Worm (Caenorhabditis elegans): ENCODE data around the gene T22D1.8.

Gene T22D1.8

ce11 chrIV:6872958-6873357, 33.2 kb downstream of the T22D1.8 start, which contains the start of gene srx-19:
TSS of gene srx-19 (plus strand) at chrIV:6873258.
- TF ChIP-seq hmg-4 (GFP tag; optimal IDR thresholded peaks at IDR 0.05) (no peak), tbx-37 (GFP tag; conservative IDR thresholded peaks at IDR 0.05) (no peak), ets-7 (tag; optimal IDR thresholded peaks at IDR 0.05) (no peak), ceh-13 (GFP tag; optimal IDR thresholded peaks at IDR 0.05) (no peak)

- no peak for TF ChIP-seq ama-1 (optimal IDR thresholded peaks at IDR 0.05)
- TF ChIP-seq scrt-1 (GFP tag; IDR thresholded peaks at IDR 0.05): no peak
- TF ChIP-seq tbx-11 (GFP tag; IDR thresholded peaks at IDR 0.05): no peak
- TF ChIP-seq flt-1 (GFP tag; IDR thresholded peaks at IDR 0.05): no peak
- no peak for TF ChIP-seq hmg-4 (GFP tag; optimal IDR thresholded peaks at IDR 0.05)
- no peak for TF ChIP-seq hnd-1 (tag; optimal IDR thresholded peaks at IDR 0.05)
- TF ChIP-seq B0310.2 (tag; optimal IDR thresholded peaks at IDR 0.05): no peak
- TF ChIP-seq ets-7 (tag; optimal IDR thresholded peaks at IDR 0.05): no peak
- TF ChIP-seq ceh-36 (tag; optimal IDR thresholded peaks at IDR 0.05): no peak
- no peak for TF ChIP-seq tra-4 (tag; optimal IDR thresholded peaks at IDR 0.05)
- TF ChIP-seq ceh-13 (GFP tag; optimal IDR thresholded peaks at IDR 0.05): no peak
- no peak for TF ChIP-seq hmbx-1 (tag; optimal IDR thresholded peaks at IDR 0.05)
- no peak for TF ChIP-seq tbx-37 (GFP tag; conservative IDR thresholded peaks at IDR 0.05)
- TF ChIP-seq pes-1 (GFP tag; IDR thresholded peaks at IDR 0.05): no peak
- no peak for TF ChIP-seq sea-1 (GFP tag; conservative IDR thresholded peaks at IDR 0.05)
- TF ChIP-seq F13C5.2 (tag; optimal IDR thresholded peaks at IDR 0.05): no peak
Observed at ce11 chrIV:6867791-6868190, 38.4 kb downstream of the T22D1.8 start, which contains the start of gene srx-20. TSS of gene srx-20 (plus strand) at chrIV:6868091.

- TF ChIP-seq pes-1 (GFP tag; IDR thresholded peaks at IDR 0.05): no peak
- no peak for TF ChIP-seq ama-1 (optimal IDR thresholded peaks at IDR 0.05)
- TF ChIP-seq tra-4 (tag; optimal IDR thresholded peaks at IDR 0.05): no peak
- no peak for TF ChIP-seq ceh-13 (GFP tag; optimal IDR thresholded peaks at IDR 0.05)
- TF ChIP-seq tbx-11 (GFP tag; IDR thresholded peaks at IDR 0.05): no peak
- no peak for TF ChIP-seq sea-1 (GFP tag; conservative IDR thresholded peaks at IDR 0.05)
- no peak for TF ChIP-seq aly-1 (tag; optimal IDR thresholded peaks at IDR 0.05)
- no peak for TF ChIP-seq flt-1 (GFP tag; IDR thresholded peaks at IDR 0.05)
- TF ChIP-seq ceh-36 (tag; optimal IDR thresholded peaks at IDR 0.05): no peak
- no peak for TF ChIP-seq ets-7 (tag; optimal IDR thresholded peaks at IDR 0.05)
Observed at ce11 chrIV:6859270-6859669, 46.9 kb downstream of the T22D1.8 start, which contains the start of gene R13H7.2. TSS of gene R13H7.2 (minus strand) at chrIV:6859370.

- TF ChIP-seq B0310.2 (tag; optimal IDR thresholded peaks at IDR 0.05) (no peak), F13C5.2 (tag; optimal IDR thresholded peaks at IDR 0.05) (no peak), tbx-37 (GFP tag; conservative IDR thresholded peaks at IDR 0.05) (no peak), ets-7 (tag; optimal IDR thresholded peaks at IDR 0.05) (no peak), ceh-36 (tag; optimal IDR thresholded peaks at IDR 0.05) (no peak), tra-4 (tag; optimal IDR thresholded peaks at IDR 0.05) (no peak), sea-1 (GFP tag; conservative IDR thresholded peaks at IDR 0.05) (no peak), flt-1 (GFP tag; IDR thresholded peaks at IDR 0.05) (no peak), ama-1 (optimal IDR thresholded peaks at IDR 0.05) (no peak), ceh-13 (GFP tag; optimal IDR thresholded peaks at IDR 0.05) (no peak), hnd-1 (tag; optimal IDR thresholded peaks at IDR 0.05) (no peak)
Observed at ce11 chrIV:6852727-6853126, 53.4 kb downstream of the T22D1.8 start.

All from whole organism, early embryonic.